Worm (Caenorhabditis elegans): ENCODE data around the gene T25D10.4.

DNA sequence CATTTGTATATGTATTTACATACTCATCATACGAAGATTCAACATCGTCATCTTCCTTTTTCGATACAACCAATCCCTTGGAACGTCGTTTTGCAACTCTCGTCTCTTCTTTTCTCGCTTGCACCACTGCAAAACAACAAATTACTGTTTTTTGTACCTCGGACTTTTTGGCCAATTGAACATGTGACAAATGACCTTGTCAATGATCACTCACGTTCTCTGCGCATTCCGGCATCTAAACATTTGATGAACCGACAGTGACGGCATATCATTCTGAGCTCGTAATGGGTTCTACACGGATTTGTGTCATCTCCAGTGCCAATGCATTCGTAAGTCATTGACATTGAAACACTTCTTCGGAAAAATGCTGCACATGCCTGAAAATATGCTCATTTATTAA, 38.1 kb upstream of the T25D10.4 start:
- TF ChIP-seq fkh-8 (tag; optimal IDR thresholded peaks at IDR 0.05) (no peak), lin-39 (tag; optimal IDR thresholded peaks at IDR 0.05) (no peak), skn-1 (tag; optimal IDR thresholded peaks at IDR 0.05) (no peak)

All from whole organism, L1 larva.